ENCODE assay signal across 5 fruit fly cellular contexts in the genomic region with DNA sequence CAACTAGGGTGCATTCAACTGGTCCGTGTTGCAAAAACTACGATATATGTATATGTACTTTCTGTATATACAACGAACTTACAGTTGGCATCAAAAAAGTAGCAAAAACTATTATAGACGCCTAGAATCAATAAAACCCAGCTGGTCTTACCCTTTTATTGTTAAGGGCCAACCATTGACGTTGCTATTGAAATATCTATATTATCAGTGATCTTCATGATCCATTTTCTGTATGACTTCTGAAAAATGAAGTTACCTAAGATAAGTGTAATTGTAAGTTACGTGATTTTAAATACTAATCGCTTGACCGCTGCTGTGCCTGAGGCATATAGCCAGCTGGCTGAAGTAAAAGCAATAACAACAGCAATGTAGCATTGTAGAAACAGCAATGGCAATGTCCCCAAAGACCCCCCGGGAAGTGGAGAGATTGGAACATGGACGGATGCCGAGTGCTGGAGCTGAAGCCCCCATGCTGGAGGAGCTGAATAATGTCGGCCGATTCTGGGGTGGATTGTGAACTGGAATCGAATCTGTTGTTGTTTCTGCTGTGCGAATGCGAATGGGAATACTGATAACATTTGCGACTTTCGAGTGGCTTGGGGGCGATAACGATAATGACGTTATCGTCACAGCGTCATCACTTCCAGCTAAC.
TF ChIP-seq lines count a peak whose summit lies in the region.

No protein-coding gene starts in this region.

- peak; percentile 10 for TF ChIP-seq CTCF in whole organism, embryonic (GFP tag; optimal IDR thresholded peaks at IDR 0.05; lab: Kevin White, UChicago)

TF ChIP-seq in whole organism, adult, 20 proteins besides CTCF, POLR2A, EP300 and RAD21 (continues in another document):
- TF ChIP-seq CG11617 (GFP tag; optimal IDR thresholded peaks at IDR 0.05; lab: Kevin White, UChicago), result peak; percentile 44
- peak; percentile 32 for TF ChIP-seq Crg-1 (GFP tag; optimal IDR thresholded peaks at IDR 0.05; lab: Kevin White, UChicago)
- TF ChIP-seq toe (GFP tag; optimal IDR thresholded peaks at IDR 0.05; lab: Kevin White, UChicago), result peak; percentile 17
- no peak for TF ChIP-seq CG1620 (GFP tag; optimal IDR thresholded peaks at IDR 0.05; lab: Kevin White, UChicago)
- TF ChIP-seq Hr96 (GFP tag; optimal IDR thresholded peaks at IDR 0.05; lab: Kevin White, UChicago), result no peak
- peak; percentile 4 for TF ChIP-seq bab1 (GFP tag; optimal IDR thresholded peaks at IDR 0.05; lab: Kevin White, UChicago)
- TF ChIP-seq CG12768 (GFP tag; optimal IDR thresholded peaks at IDR 0.05; lab: Kevin White, UChicago), result peak; percentile 50
- TF ChIP-seq kay (GFP tag; lab: Kevin White, UChicago; ENCODE audit: borderline replicate concordance), result no peak
- peak; percentile 19 for TF ChIP-seq cic (GFP tag; optimal IDR thresholded peaks at IDR 0.05; lab: Kevin White, UChicago)
- TF ChIP-seq CG33017 (tag; optimal IDR thresholded peaks at IDR 0.05; lab: Kevin White, UChicago), result peak; percentile 75
- TF ChIP-seq Clk (GFP tag; optimal IDR thresholded peaks at IDR 0.05; lab: Kevin White, UChicago), result no peak
- peak; percentile 37 for TF ChIP-seq CG14711 (tag; optimal IDR thresholded peaks at IDR 0.05; lab: Kevin White, UChicago)
- no peak for TF ChIP-seq cnc (optimal IDR thresholded peaks at IDR 0.05; lab: Kevin White, UChicago)
- peak; percentile 58 for TF ChIP-seq CG5204 (GFP tag; optimal IDR thresholded peaks at IDR 0.05; lab: Kevin White, UChicago)
- no peak for TF ChIP-seq pad (GFP tag; optimal IDR thresholded peaks at IDR 0.05; lab: Kevin White, UChicago)
- peak; percentile 80 for TF ChIP-seq CG7045 (GFP tag; optimal IDR thresholded peaks at IDR 0.05; lab: Kevin White, UChicago)
- peak; percentile 55 for TF ChIP-seq CG7101 (tag; optimal IDR thresholded peaks at IDR 0.05; lab: Kevin White, UChicago)

TF ChIP-seq in whole organism, embryonic, 481 proteins besides CTCF, POLR2A, EP300 and RAD21 (continues in another document):
- TF ChIP-seq hbn (GFP tag; IDR thresholded peaks at IDR 0.05; lab: Robert Waterston, UW; ENCODE audit: partially characterized antibody) (no peak), tna (GFP tag; IDR thresholded peaks at IDR 0.05; lab: Robert Waterston, UW; ENCODE audit: partially characterized antibody) (no peak), CG4730 (GFP tag; IDR thresholded peaks at IDR 0.05; lab: Robert Waterston, UW) (no peak), NC2β (GFP tag; optimal IDR thresholded peaks at IDR 0.05; lab: Kevin White, UChicago) (no peak), scrt (GFP tag; optimal IDR thresholded peaks at IDR 0.05; lab: Kevin White, UChicago) (no peak), CG3281 (GFP tag; optimal IDR thresholded peaks at IDR 0.05; lab: Kevin White, UChicago) (peak; percentile 65), HLH54F (GFP tag; optimal IDR thresholded peaks at IDR 0.05; lab: Kevin White, UChicago) (peak; percentile 9), CG10147 (GFP tag; optimal IDR thresholded peaks at IDR 0.05; lab: Kevin White, UChicago) (peak; percentile 23), mam (GFP tag; optimal IDR thresholded peaks at IDR 0.05; lab: Kevin White, UChicago) (peak; percentile 16), NK7.1 (GFP tag; optimal IDR thresholded peaks at IDR 0.05; lab: Kevin White, UChicago) (no peak), dm (GFP tag; optimal IDR thresholded peaks at IDR 0.05; lab: Kevin White, UChicago) (peak; percentile 12), CG8359 (GFP tag; optimal IDR thresholded peaks at IDR 0.05; lab: Kevin White, UChicago; ENCODE audit: borderline replicate concordance) (peak; percentile 29), CG16863 (GFP tag; optimal IDR thresholded peaks at IDR 0.05; lab: Kevin White, UChicago) (no peak), nerfin-1 (tag; optimal IDR thresholded peaks at IDR 0.05; lab: Kevin White, UChicago) (no peak), CG8944 (GFP tag; optimal IDR thresholded peaks at IDR 0.05; lab: Kevin White, UChicago) (no peak), pum (GFP tag; optimal IDR thresholded peaks at IDR 0.05; lab: Kevin White, UChicago) (no peak), sr (GFP tag; IDR thresholded peaks at IDR 0.05; lab: Robert Waterston, UW) (no peak)

TF ChIP-seq in whole organism, prepupa, 60 proteins besides CTCF, POLR2A, EP300 and RAD21 (continues in another document):
- TF ChIP-seq pdm3 (GFP tag; optimal IDR thresholded peaks at IDR 0.05; lab: Kevin White, UChicago), result peak; percentile 88
- peak; percentile 64 for TF ChIP-seq Smox (GFP tag; optimal IDR thresholded peaks at IDR 0.05; lab: Kevin White, UChicago)
- TF ChIP-seq cyc (GFP tag; optimal IDR thresholded peaks at IDR 0.05; lab: Kevin White, UChicago), result peak; percentile 72
- peak; percentile 75 for TF ChIP-seq CG9139 (GFP tag; optimal IDR thresholded peaks at IDR 0.05; lab: Kevin White, UChicago)
- TF ChIP-seq esn (GFP tag; optimal IDR thresholded peaks at IDR 0.05; lab: Kevin White, UChicago), result peak; percentile 69
- peak; percentile 60 for TF ChIP-seq CG11902 (GFP tag; optimal IDR thresholded peaks at IDR 0.05; lab: Kevin White, UChicago)
- peak; percentile 86 for TF ChIP-seq Sox14 (GFP tag; optimal IDR thresholded peaks at IDR 0.05; lab: Kevin White, UChicago)
- TF ChIP-seq CG6163 (GFP tag; IDR thresholded peaks at IDR 0.05; lab: Robert Waterston, UW), result peak; percentile 77; the same call in 2 of the 3 replicates
- peak; percentile 87 for TF ChIP-seq achi (GFP tag; optimal IDR thresholded peaks at IDR 0.05; lab: Kevin White, UChicago)
- peak; percentile 84 for TF ChIP-seq CG6808 (GFP tag; optimal IDR thresholded peaks at IDR 0.05; lab: Kevin White, UChicago)
- TF ChIP-seq CG3032 (tag; optimal IDR thresholded peaks at IDR 0.05; lab: Kevin White, UChicago), result peak; percentile 81
- peak; percentile 87 for TF ChIP-seq CG8119 (GFP tag; IDR thresholded peaks at IDR 0.05; lab: Robert Waterston, UW)
- TF ChIP-seq OdsH (GFP tag; optimal IDR thresholded peaks at IDR 0.05; lab: Kevin White, UChicago), result peak; percentile 84
- peak; percentile 72 for TF ChIP-seq Lpt (GFP tag; optimal IDR thresholded peaks at IDR 0.05; lab: Kevin White, UChicago)
- TF ChIP-seq spab (GFP tag; optimal IDR thresholded peaks at IDR 0.05; lab: Kevin White, UChicago), result peak; percentile 80
- TF ChIP-seq dsx (GFP tag; optimal IDR thresholded peaks at IDR 0.05; lab: Kevin White, UChicago; ENCODE audit: poor library complexity, severe bottlenecking), result peak; percentile 82
- peak; percentile 75 for TF ChIP-seq topi (GFP tag; optimal IDR thresholded peaks at IDR 0.05; lab: Kevin White, UChicago)

TF ChIP-seq in whole organism, pupa, 21 proteins besides CTCF, POLR2A, EP300 and RAD21 (continues in another document):
- peak; percentile 88 for TF ChIP-seq CG8301 (tag; optimal IDR thresholded peaks at IDR 0.05; lab: Kevin White, UChicago)
- TF ChIP-seq CG8159 (tag; optimal IDR thresholded peaks at IDR 0.05; lab: Kevin White, UChicago), result peak; percentile 89
- peak; percentile 75 for TF ChIP-seq Ets98B (GFP tag; IDR thresholded peaks at IDR 0.05; lab: Robert Waterston, UW)
- peak; percentile 83; the same call in 2 of the 3 replicates for TF ChIP-seq fd96Ca (GFP tag; IDR thresholded peaks at IDR 0.05; lab: Robert Waterston, UW)
- TF ChIP-seq Snoo (tag; optimal IDR thresholded peaks at IDR 0.05; lab: Kevin White, UChicago), result peak; percentile 58
- TF ChIP-seq D1 (tag; optimal IDR thresholded peaks at IDR 0.05; lab: Kevin White, UChicago), result peak; percentile 68
- peak; percentile 78 for TF ChIP-seq Pif1A (GFP tag; optimal IDR thresholded peaks at IDR 0.05; lab: Kevin White, UChicago)
- TF ChIP-seq CG13204 (GFP tag; optimal IDR thresholded peaks at IDR 0.05; lab: Kevin White, UChicago), result peak; percentile 63
- peak; percentile 54; the same call in 1 of the 2 replicates for TF ChIP-seq rn (GFP tag; IDR thresholded peaks at IDR 0.05; lab: Robert Waterston, UW)
- TF ChIP-seq CG15710 (tag; optimal IDR thresholded peaks at IDR 0.05; lab: Kevin White, UChicago), result peak; percentile 88
- TF ChIP-seq CG32121 (GFP tag; IDR thresholded peaks at IDR 0.05; lab: Robert Waterston, UW), result peak; percentile 54; the same call in 1 of the 2 replicates
- peak; percentile 55 for TF ChIP-seq gl (tag; optimal IDR thresholded peaks at IDR 0.05; lab: Kevin White, UChicago)
- peak; percentile 85 for TF ChIP-seq CG34367 (tag; optimal IDR thresholded peaks at IDR 0.05; lab: Kevin White, UChicago)
- peak; percentile 82 for TF ChIP-seq Pif1B (GFP tag; optimal IDR thresholded peaks at IDR 0.05; lab: Kevin White, UChicago)
- peak; percentile 96 for TF ChIP-seq EcR (GFP tag; optimal IDR thresholded peaks at IDR 0.05; lab: Kevin White, UChicago)
- peak; percentile 90 for TF ChIP-seq CG9948 (tag; optimal IDR thresholded peaks at IDR 0.05; lab: Kevin White, UChicago)
- no peak for TF ChIP-seq CG10348 (GFP tag; IDR thresholded peaks at IDR 0.05; lab: Robert Waterston, UW)
- peak; percentile 85 for TF ChIP-seq CG4496 (GFP tag; IDR thresholded peaks at IDR 0.05; lab: Robert Waterston, UW)

TF ChIP-seq in whole organism, wandering third instar larva, 38 proteins besides CTCF, POLR2A, EP300 and RAD21 (continues in another document):
- TF ChIP-seq Hr83 (GFP tag; optimal IDR thresholded peaks at IDR 0.05; lab: Kevin White, UChicago; ENCODE audit: poor library complexity, severe bottlenecking), result no peak
- no peak for TF ChIP-seq sage (GFP tag; optimal IDR thresholded peaks at IDR 0.05; lab: Kevin White, UChicago)
- no peak for TF ChIP-seq CrebA (GFP tag; optimal IDR thresholded peaks at IDR 0.05; lab: Kevin White, UChicago; ENCODE audit: borderline replicate concordance)
- TF ChIP-seq br (GFP tag; optimal IDR thresholded peaks at IDR 0.05; lab: Kevin White, UChicago), result peak; percentile 34
- no peak for TF ChIP-seq Myc (optimal IDR thresholded peaks at IDR 0.05; lab: Kevin White, UChicago)
- peak; percentile 51 for TF ChIP-seq ey (GFP tag; optimal IDR thresholded peaks at IDR 0.05; lab: Kevin White, UChicago)
- no peak for TF ChIP-seq GATAd (GFP tag; optimal IDR thresholded peaks at IDR 0.05; lab: Kevin White, UChicago)
- peak; percentile 22 for TF ChIP-seq OdsH (GFP tag; optimal IDR thresholded peaks at IDR 0.05; lab: Kevin White, UChicago)
- TF ChIP-seq N (GFP tag; optimal IDR thresholded peaks at IDR 0.05; lab: Kevin White, UChicago), result no peak
- no peak for TF ChIP-seq Abd-B (GFP tag; optimal IDR thresholded peaks at IDR 0.05; lab: Kevin White, UChicago)
- peak; percentile 11 for TF ChIP-seq Jra (GFP tag; optimal IDR thresholded peaks at IDR 0.05; lab: Kevin White, UChicago)
- no peak for TF ChIP-seq dmrt93B (GFP tag; optimal IDR thresholded peaks at IDR 0.05; lab: Kevin White, UChicago)
- no peak for TF ChIP-seq Dif (GFP tag; optimal IDR thresholded peaks at IDR 0.05; lab: Kevin White, UChicago; ENCODE audit: partially characterized antibody)
- TF ChIP-seq Hr78 (GFP tag; optimal IDR thresholded peaks at IDR 0.05; lab: Kevin White, UChicago), result no peak
- TF ChIP-seq Vsx2 (GFP tag; optimal IDR thresholded peaks at IDR 0.05; lab: Kevin White, UChicago; ENCODE audit: partially characterized antibody), result no peak
- no peak for TF ChIP-seq usp (GFP tag; optimal IDR thresholded peaks at IDR 0.05; lab: Kevin White, UChicago)
- peak; percentile 42 for TF ChIP-seq rgr (GFP tag; optimal IDR thresholded peaks at IDR 0.05; lab: Kevin White, UChicago)
- peak; percentile 51 for TF ChIP-seq Sp1 (GFP tag; optimal IDR thresholded peaks at IDR 0.05; lab: Kevin White, UChicago)
- TF ChIP-seq woc (GFP tag; optimal IDR thresholded peaks at IDR 0.05; lab: Kevin White, UChicago), result peak; percentile 24
- TF ChIP-seq HLH106 (tag; optimal IDR thresholded peaks at IDR 0.05; lab: Kevin White, UChicago), result peak; percentile 52
